Worm (Caenorhabditis elegans): ENCODE data around the gene cnc-6.

Gene cnc-6

DNA sequence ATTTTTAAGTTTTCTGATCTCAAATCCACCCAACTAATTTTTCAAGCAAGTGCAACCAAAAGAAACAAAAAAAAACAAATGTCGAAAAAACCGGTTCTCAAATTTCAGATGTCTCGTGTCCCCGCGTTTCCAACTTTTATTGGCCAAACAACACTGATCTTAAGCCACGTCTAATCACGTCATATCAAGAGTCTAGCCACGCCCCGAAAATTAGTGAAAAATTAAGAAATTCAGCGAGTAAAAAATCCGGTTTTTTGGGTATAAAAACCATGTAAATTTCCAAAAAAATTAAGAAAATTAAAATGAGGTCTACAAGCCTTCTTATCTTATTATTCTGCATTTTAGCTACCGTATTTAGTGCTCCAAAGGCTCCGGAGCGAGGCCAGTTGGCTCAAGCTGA is at the start of gene cnc-6:
TSS of gene cnc-6 (plus strand) at position 301 of the 400 bp plus-strand sequence.
- no peak for TF ChIP-seq unc-130 (tag; optimal IDR thresholded peaks at IDR 0.05)
- TF ChIP-seq efl-1 (optimal IDR thresholded peaks at IDR 0.05): no peak
- peak in 1 of 2 experiments; percentile 70 for TF ChIP-seq efl-1 (GFP tag; optimal IDR thresholded peaks at IDR 0.05 in 1 of 2)

DNA sequence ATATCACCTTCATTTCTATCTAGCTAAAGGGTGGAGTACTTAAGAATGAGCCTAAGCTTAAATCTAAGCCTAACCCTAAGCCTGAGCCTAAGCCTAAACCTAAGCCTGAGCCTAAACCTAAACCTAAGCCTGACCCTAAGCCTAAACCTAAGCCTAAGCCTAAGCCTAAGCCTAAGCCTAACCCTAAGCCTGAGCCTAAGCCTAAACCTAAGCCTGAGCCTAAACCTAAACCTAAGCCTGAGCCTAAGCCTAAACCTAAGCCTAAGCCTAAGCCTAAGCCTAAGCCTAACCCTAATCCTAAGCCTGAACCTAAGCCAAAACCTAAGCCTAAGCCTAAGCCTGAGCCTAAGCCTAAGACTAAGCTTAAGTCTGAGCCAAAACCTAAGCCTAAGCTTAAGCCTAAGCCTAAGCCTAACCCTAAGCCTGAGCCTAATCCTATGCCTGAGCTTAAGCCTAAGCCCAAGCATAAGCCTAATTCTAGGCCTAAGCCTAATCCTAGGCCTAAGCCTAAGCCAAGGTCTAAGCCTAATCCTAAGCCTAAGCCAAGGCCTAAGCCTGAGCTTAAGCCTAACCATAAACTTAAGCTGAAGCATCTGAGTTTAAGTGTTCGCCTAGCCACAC is 49.2 kb upstream of the cnc-6 start:
- no peak for TF ChIP-seq lin-15B (tag; optimal IDR thresholded peaks at IDR 0.05)

DNA sequence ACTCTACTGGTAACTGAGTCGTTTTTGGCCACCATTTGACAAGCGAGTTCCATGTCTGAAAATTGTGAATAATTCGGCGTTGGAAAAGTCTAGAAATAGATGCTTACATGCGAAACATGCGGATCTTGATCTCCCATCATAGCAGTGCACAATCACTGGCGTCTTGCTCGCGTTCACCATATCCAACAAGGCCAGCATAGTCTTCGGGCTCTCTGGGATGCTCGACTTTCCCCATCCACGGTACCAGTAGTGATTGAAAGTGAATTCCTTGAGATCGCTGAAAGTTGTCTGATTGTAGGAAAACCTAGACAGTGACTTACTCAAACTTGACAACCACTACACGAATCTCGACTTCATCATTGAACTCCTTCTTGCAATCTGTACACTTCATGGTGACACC is 45.5 kb upstream of the cnc-6 start:
- TF ChIP-seq unc-86 (tag; optimal IDR thresholded peaks at IDR 0.05) (no peak), vab-15 (tag; optimal IDR thresholded peaks at IDR 0.05) (no peak), fkh-8 (tag; optimal IDR thresholded peaks at IDR 0.05) (no peak), lir-3 (tag; optimal IDR thresholded peaks at IDR 0.05; ENCODE audit: poor library complexity) (no peak), grh-1 (GFP tag; IDR thresholded peaks at IDR 0.05) (no peak), alr-1 (tag; optimal IDR thresholded peaks at IDR 0.05; ENCODE audit: borderline replicate concordance) (no peak), egl-13 (tag; optimal IDR thresholded peaks at IDR 0.05) (no peak), nhr-28 (tag; optimal IDR thresholded peaks at IDR 0.05) (no peak), sox-4 (tag; optimal IDR thresholded peaks at IDR 0.05) (no peak), ets-5 (GFP tag; IDR thresholded peaks at IDR 0.05) (no peak), F16B12.6 (tag; optimal IDR thresholded peaks at IDR 0.05) (no peak), mab-9 (GFP tag; IDR thresholded peaks at IDR 0.05) (no peak), aly-2 (tag; optimal IDR thresholded peaks at IDR 0.05) (no peak)

DNA sequence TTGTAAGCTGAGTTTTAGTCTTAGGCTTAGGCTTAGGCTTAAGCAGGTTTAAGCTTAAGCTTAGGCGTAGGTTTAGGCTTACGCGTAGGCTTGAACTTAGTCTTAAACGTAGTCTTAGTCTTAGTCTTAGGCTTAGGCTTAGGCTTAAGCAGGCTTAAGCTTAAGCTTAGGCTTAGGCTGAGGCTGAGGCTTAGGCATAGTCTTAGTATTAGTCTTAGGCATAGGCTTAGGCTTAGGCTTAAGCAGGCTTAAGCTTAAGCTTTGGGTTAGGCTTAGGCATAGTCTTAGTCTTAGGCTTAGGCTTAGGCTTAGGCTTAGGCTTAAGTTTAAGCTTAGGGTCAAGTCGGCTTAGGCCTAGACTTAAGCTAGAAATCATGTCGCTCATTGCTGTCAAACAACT is 44.5 kb upstream of the cnc-6 start:
- TF ChIP-seq lin-14 (GFP tag; optimal IDR thresholded peaks at IDR 0.05): no peak

DNA sequence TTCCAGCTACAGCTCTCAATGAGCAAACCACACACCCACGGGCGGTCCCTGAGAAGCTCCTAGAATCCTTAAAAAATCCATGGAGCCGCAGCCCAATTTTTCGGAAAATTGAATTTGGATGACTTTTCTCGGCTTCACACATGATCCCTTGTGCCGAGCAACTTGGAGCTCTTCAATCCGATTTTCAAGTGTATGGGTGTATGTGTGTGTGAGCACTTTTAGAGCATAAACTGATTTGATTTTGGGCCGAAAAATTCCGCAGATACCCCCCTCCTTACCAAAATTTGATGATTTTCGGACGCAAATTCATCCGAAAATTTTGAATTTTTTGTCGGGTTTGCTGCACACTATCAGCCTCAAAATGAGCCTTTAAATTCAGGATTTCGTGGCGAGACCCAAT is 31.5 kb upstream of the cnc-6 start:
- TF ChIP-seq skn-1 (tag; optimal IDR thresholded peaks at IDR 0.05) (no peak), fkh-10 (GFP tag; optimal IDR thresholded peaks at IDR 0.05) (peak; percentile 87), rnt-1 (tag; optimal IDR thresholded peaks at IDR 0.05) (no peak), lin-14 (GFP tag; optimal IDR thresholded peaks at IDR 0.05) (peak; percentile 62), nhr-71 (tag; optimal IDR thresholded peaks at IDR 0.05) (peak; percentile 3)

DNA sequence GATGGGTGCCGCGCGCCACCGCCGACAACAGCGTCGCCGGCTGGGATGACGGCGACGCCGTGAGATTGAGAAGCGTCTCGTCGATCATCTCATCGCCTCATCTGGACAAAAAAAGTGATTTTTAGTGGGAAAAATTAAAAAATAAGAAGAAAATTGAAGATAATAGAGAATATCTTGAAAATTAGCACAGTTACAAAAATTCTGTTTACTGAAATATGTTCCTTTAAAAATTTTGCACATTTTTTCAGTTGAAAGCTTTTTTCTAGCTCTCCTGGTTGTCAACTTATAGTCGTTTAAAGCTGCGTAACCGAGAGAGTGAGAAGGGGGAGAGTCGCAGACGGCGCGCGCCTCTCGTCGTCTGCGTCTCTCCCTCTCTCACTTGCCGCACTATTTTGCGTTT is 30.3 kb upstream of the cnc-6 start, which contains the start of gene ser-4:
TSS of gene ser-4 (minus strand) at position 101 of the 400 bp plus-strand sequence.
- TF ChIP-seq fkh-10 (GFP tag; optimal IDR thresholded peaks at IDR 0.05) (no peak), lin-15B (tag; optimal IDR thresholded peaks at IDR 0.05) (no peak), nhr-85 (tag) (no peak), ceh-63 (GFP tag; optimal IDR thresholded peaks at IDR 0.05) (no peak), lir-3 (tag; optimal IDR thresholded peaks at IDR 0.05; ENCODE audit: poor library complexity) (no peak), lin-35 (GFP tag; optimal IDR thresholded peaks at IDR 0.05) (no peak), nhr-12 (tag; optimal IDR thresholded peaks at IDR 0.05) (no peak), mab-9 (GFP tag; IDR thresholded peaks at IDR 0.05) (no peak), aha-1 (tag; optimal IDR thresholded peaks at IDR 0.05) (no peak), nhr-237 (tag; optimal IDR thresholded peaks at IDR 0.05) (no peak), hlh-17 (GFP tag; optimal IDR thresholded peaks at IDR 0.05; ENCODE audit: borderline replicate concordance) (no peak), aly-2 (tag; optimal IDR thresholded peaks at IDR 0.05) (no peak), sptf-1 (tag; optimal IDR thresholded peaks at IDR 0.05) (no peak), nhr-47 (tag; optimal IDR thresholded peaks at IDR 0.05) (no peak), fkh-8 (tag; optimal IDR thresholded peaks at IDR 0.05) (no peak)

Measured in whole organism, L1 larva.